Fruit fly (Drosophila melanogaster) whole organism, embryonic: ENCODE results near the gene CG43672.
"Not testable (repeated sequence)": the region's sequence is repeated elsewhere in the genome, so short reads cannot be mapped to it uniquely, and the experiment has no call there.

Experiments used
- CG1024 ChIP-seq: fragments of 200-800 bp; sonication (Bioruptor generic); IDR thresholded peaks from 2 replicates; pipeline ENCODE4 v1.3.6; 2022; ENCODE audit warnings: missing biosample characterization, missing genetic modification characterization
- CG11456 ChIP-seq: fragments of 200-800 bp; sonication (Bioruptor generic); IDR thresholded peaks from 3 replicates; pipeline ENCODE4 v1.3.6; 2022; ENCODE audit warnings: missing biosample characterization, missing genetic modification characterization
- CG14860 ChIP-seq: fragments of 200-800 bp; sonication (Bioruptor generic); IDR thresholded peaks from 3 replicates; pipeline ENCODE4 v1.3.6; 2022; ENCODE audit warnings: missing biosample characterization, missing genetic modification characterization; ENCODE audit not compliant: partially characterized antibody
- CG16813 ChIP-seq: fragments of 200-800 bp; sonication (Bioruptor generic); IDR thresholded peaks from 3 replicates; pipeline ENCODE4 v1.3.6; 2022; ENCODE audit warnings: missing biosample characterization, missing genetic modification characterization; ENCODE audit not compliant: partially characterized antibody
- CG2116 ChIP-seq: fragments of 200-800 bp; sonication (Bioruptor generic); optimal IDR thresholded peaks from 3 replicates; lab custom pipeline; 2018; ENCODE audit warnings: missing biosample characterization, mild to moderate bottlenecking, missing genetic modification characterization
- CG2129 ChIP-seq: fragments of 200-800 bp; sonication (Bioruptor generic); IDR thresholded peaks from 2 replicates; pipeline ENCODE4 v1.3.6; 2022; ENCODE audit warnings: missing biosample characterization, missing genetic modification characterization; ENCODE audit not compliant: partially characterized antibody
- CG30020 ChIP-seq: fragments of 200-800 bp; optimal IDR thresholded peaks from 2 replicates; lab custom pipeline; 2019; ENCODE audit warnings: missing biosample characterization, mild to moderate bottlenecking, missing genetic modification characterization, moderate library complexity
- CG3847 ChIP-seq: fragments of 200-800 bp; sonication (Bioruptor generic); IDR thresholded peaks from 2 replicates; pipeline ENCODE4 v1.3.6; 2022; ENCODE audit warnings: missing biosample characterization, missing genetic modification characterization
- CG7963 ChIP-seq: fragments of 200-800 bp; sonication (Bioruptor generic); IDR thresholded peaks from 3 replicates; pipeline ENCODE4 v1.3.6; 2022; ENCODE audit warnings: missing biosample characterization, missing genetic modification characterization; ENCODE audit not compliant: partially characterized antibody
- CG8290 ChIP-seq, 3 experiments: fragments of 200-800 bp; sonication (Bioruptor generic); optimal IDR thresholded peaks; 2 replicates each; lab custom pipeline; 2016 to 2019; ENCODE audit warnings: missing biosample characterization in 3 of 3, missing genetic modification characterization in 3 of 3, mild to moderate bottlenecking in 2 of 3, moderate library complexity in 1 of 3
- CG9932 ChIP-seq: fragments of 200-800 bp; sonication (Bioruptor generic); IDR thresholded peaks from 2 replicates; pipeline ENCODE4 v1.3.6; 2022; ENCODE audit warnings: missing biosample characterization, missing genetic modification characterization
- Dll ChIP-seq: fragments of 200-800 bp; sonication (Bioruptor generic); IDR thresholded peaks from 4 replicates; pipeline ENCODE4 v1.3.6; 2022; ENCODE audit warnings: missing biosample characterization, missing genetic modification characterization; ENCODE audit not compliant: partially characterized antibody
- Dref ChIP-seq: fragments of 200-800 bp; sonication (Bioruptor generic); IDR thresholded peaks from 2 replicates; pipeline ENCODE4 v1.3.6; 2022; ENCODE audit warnings: missing biosample characterization, missing genetic modification characterization
- HLH4C ChIP-seq: fragments of 200-800 bp; sonication (Bioruptor generic); IDR thresholded peaks from 3 replicates; pipeline ENCODE4 v1.3.6; 2022; ENCODE audit warnings: missing biosample characterization, missing genetic modification characterization; ENCODE audit not compliant: partially characterized antibody
- Hr78 ChIP-seq, 2 experiments: fragments of 200-800 bp in 1 of 2; fragments of >200 bp in 1 of 2; sonication (Bioruptor generic) in 1 of 2; optimal IDR thresholded peaks; 2 replicates each; lab custom pipeline; 2017 to 2019; ENCODE audit warnings: missing biosample characterization in 2 of 2, missing genetic modification characterization in 2 of 2, mild to moderate bottlenecking in 1 of 2, moderate library complexity in 1 of 2
- MBD-R2 ChIP-seq: fragments of 200-800 bp; sonication (Bioruptor generic); IDR thresholded peaks from 2 replicates; pipeline ENCODE4 v1.3.6; 2022; ENCODE audit warnings: missing biosample characterization, missing genetic modification characterization
- MESR4 ChIP-seq: fragments of 200-800 bp; sonication (Bioruptor generic); optimal IDR thresholded peaks from 2 replicates; lab custom pipeline; 2018; ENCODE audit warnings: missing biosample characterization, mild to moderate bottlenecking, missing genetic modification characterization, moderate library complexity
- Med ChIP-seq: fragments of 200-800 bp; sonication (Bioruptor generic); peaks from one replicate; lab custom pipeline; 2016; ENCODE audit warnings: missing biosample characterization, missing genetic modification characterization, mild to moderate bottlenecking, inconsistent platforms, moderate library complexity
- Neu2 ChIP-seq: fragments of 200-800 bp; sonication (Bioruptor generic); optimal IDR thresholded peaks from 3 replicates; lab custom pipeline; 2016; ENCODE audit warnings: missing biosample characterization, missing genetic modification characterization, borderline replicate concordance
- Opbp ChIP-seq: fragments of 200-800 bp; sonication (Bioruptor generic); IDR thresholded peaks from 3 replicates; pipeline ENCODE4 v1.3.6; 2022; ENCODE audit warnings: missing biosample characterization, missing genetic modification characterization; ENCODE audit not compliant: partially characterized antibody
- Ptx1 ChIP-seq: fragments of 200-800 bp; sonication (Bioruptor generic); IDR thresholded peaks from 2 replicates; pipeline ENCODE4 v1.3.6; 2022; ENCODE audit warnings: missing biosample characterization, missing genetic modification characterization
- Rfx ChIP-seq: fragments of 200-800 bp; sonication (Bioruptor generic); IDR thresholded peaks from 2 replicates; pipeline ENCODE4 v1.3.6; 2022; ENCODE audit warnings: missing biosample characterization, missing genetic modification characterization
- amos ChIP-seq: fragments of 200-800 bp; sonication (Bioruptor generic); IDR thresholded peaks from 2 replicates; pipeline ENCODE4 v1.3.6; 2022; ENCODE audit warnings: missing biosample characterization, missing genetic modification characterization; ENCODE audit not compliant: partially characterized antibody
- bbx ChIP-seq: fragments of 200-800 bp; sonication (Bioruptor generic); IDR thresholded peaks from 2 replicates; pipeline ENCODE4 v1.3.6; 2022; ENCODE audit warnings: missing biosample characterization, missing genetic modification characterization; ENCODE audit not compliant: partially characterized antibody
- chinmo ChIP-seq: fragments of 200-800 bp; sonication (Bioruptor generic); IDR thresholded peaks from 4 replicates; pipeline ENCODE4 v1.3.6; 2022; ENCODE audit warnings: missing biosample characterization, missing genetic modification characterization; ENCODE audit not compliant: partially characterized antibody
- crp ChIP-seq, 2 experiments: fragments of 200-800 bp; sonication (Bioruptor generic); optimal IDR thresholded peaks; 2 replicates in 1 of 2; 3 replicates in 1 of 2; lab custom pipeline; 2017; ENCODE audit warnings: missing biosample characterization in 2 of 2, missing genetic modification characterization in 2 of 2, mild to moderate bottlenecking in 1 of 2, moderate library complexity in 1 of 2
- gfzf ChIP-seq: fragments of 200-800 bp; sonication (Bioruptor generic); optimal IDR thresholded peaks from 2 replicates; lab custom pipeline; 2016; ENCODE audit warnings: missing biosample characterization, mild to moderate bottlenecking, missing genetic modification characterization, moderate library complexity
- hb ChIP-seq: fragments of 200-800 bp; sonication (Bioruptor generic); IDR thresholded peaks from 3 replicates; pipeline ENCODE4 v1.3.6; 2022; ENCODE audit warnings: missing biosample characterization, missing genetic modification characterization; ENCODE audit not compliant: partially characterized antibody
- hbn ChIP-seq: fragments of 200-800 bp; sonication (Bioruptor generic); IDR thresholded peaks from 2 replicates; pipeline ENCODE4 v1.3.6; 2022; ENCODE audit warnings: missing biosample characterization, missing genetic modification characterization; ENCODE audit not compliant: partially characterized antibody
- inv ChIP-seq: fragments of 200-800 bp; sonication (Bioruptor generic); IDR thresholded peaks from 2 replicates; pipeline ENCODE4 v1.3.6; 2022; ENCODE audit warnings: missing biosample characterization, missing genetic modification characterization; ENCODE audit not compliant: partially characterized antibody
- knrl ChIP-seq: fragments of 200-800 bp; sonication (Bioruptor generic); IDR thresholded peaks from 3 replicates; pipeline ENCODE4 v1.3.6; 2022; ENCODE audit warnings: missing biosample characterization, missing genetic modification characterization; ENCODE audit not compliant: partially characterized antibody
- mld ChIP-seq: fragments of 200-800 bp; sonication (Bioruptor generic); IDR thresholded peaks from 3 replicates; pipeline ENCODE4 v1.3.6; 2022; ENCODE audit warnings: missing biosample characterization, missing genetic modification characterization; ENCODE audit not compliant: partially characterized antibody
- nerfin-2 ChIP-seq: fragments of 200-800 bp; sonication (Bioruptor generic); IDR thresholded peaks from 2 replicates; pipeline ENCODE4 v1.3.6; 2022; ENCODE audit warnings: missing biosample characterization, missing genetic modification characterization; ENCODE audit not compliant: partially characterized antibody
- prd ChIP-seq, 3 experiments: fragments of >200 bp in 2 of 3; fragments of 200-800 bp in 1 of 3; sonication (Bioruptor generic) in 1 of 3; optimal IDR thresholded peaks in 2 of 3; IDR thresholded peaks in 1 of 3; 2 replicates in 2 of 3; 3 replicates in 1 of 3; pipeline versions ENCODE4 v1.3.6 to Lab custom; 2017 to 2022; ENCODE audit warnings: missing biosample characterization in 1 of 3, missing genetic modification characterization in 1 of 3
- pzg ChIP-seq: fragments of 200-800 bp; sonication (Bioruptor generic); optimal IDR thresholded peaks from 3 replicates; lab custom pipeline; 2018; ENCODE audit warnings: missing biosample characterization, mild to moderate bottlenecking, missing genetic modification characterization, moderate library complexity
- sens ChIP-seq: fragments of 200-800 bp; sonication (Bioruptor generic); peaks from one replicate; lab custom pipeline; 2016; ENCODE audit warnings: missing biosample characterization, missing genetic modification characterization
- slbo ChIP-seq: fragments of 200-800 bp; sonication (Bioruptor generic); IDR thresholded peaks from 2 replicates; pipeline ENCODE4 v1.3.6; 2022; ENCODE audit warnings: missing biosample characterization, missing genetic modification characterization
- sna ChIP-seq: fragments of 200-800 bp; sonication (Bioruptor generic); IDR thresholded peaks from 2 replicates; pipeline ENCODE4 v1.3.6; 2022; ENCODE audit warnings: missing biosample characterization, missing genetic modification characterization; ENCODE audit not compliant: partially characterized antibody
- tna ChIP-seq: fragments of 200-800 bp; sonication (Bioruptor generic); IDR thresholded peaks from 2 replicates; pipeline ENCODE4 v1.3.6; 2022; ENCODE audit warnings: missing biosample characterization, missing genetic modification characterization; ENCODE audit not compliant: partially characterized antibody
- unc-4 ChIP-seq: fragments of 200-800 bp; sonication (Bioruptor generic); IDR thresholded peaks from 2 replicates; pipeline ENCODE4 v1.3.6; 2022; ENCODE audit warnings: missing biosample characterization, missing genetic modification characterization; ENCODE audit not compliant: partially characterized antibody
- vnd ChIP-seq: fragments of 200-800 bp; sonication (Bioruptor generic); IDR thresholded peaks from 3 replicates; pipeline ENCODE4 v1.3.6; 2022; ENCODE audit warnings: missing biosample characterization, missing genetic modification characterization; ENCODE audit not compliant: partially characterized antibody

CG43672 gene

dm6 chrX:15795951-15796443, 23.2 kb downstream of the CG43672 start, which contains the start of gene sordd1 (continued):
- TF ChIP-seq CG14860 (GFP tag; lab: Robert Waterston, UW) (peak; percentile 89), knrl (GFP tag; lab: Robert Waterston, UW) (peak; percentile 93), crp (GFP tag; optimal IDR thresholded peaks at IDR 0.05; lab: Kevin White, UChicago) (peak in 1 of 2 experiments; percentile 27), Hr78 (GFP tag; optimal IDR thresholded peaks at IDR 0.05; lab: Kevin White, UChicago) (peak in 1 of 2 experiments; percentile 58), Ptx1 (0 out of 2 replicates have a peak, but pooled peaks have one; percentile 23), unc-4 (peak; percentile 85), tna (GFP tag; lab: Robert Waterston, UW) (peak; percentile 86), CG2116 (peak; percentile 63), CG11456 (peak; percentile 51; the same call in 1 of the 3 replicates), Rfx (GFP tag; lab: Robert Waterston, UW) (0 out of 2 replicates have a peak, but pooled peaks have one; percentile 27), Dref (peak; percentile 79), HLH4C (peak; percentile 92), CG1024 (peak; percentile 78), gfzf (peak; percentile 2), CG16813 (peak; percentile 97), hbn (GFP tag; lab: Robert Waterston, UW) (peak; percentile 83), vnd (GFP tag; lab: Robert Waterston, UW) (peak; percentile 90), MBD-R2 (peak; percentile 31; the same call in 1 of the 2 replicates), Neu2 (GFP tag; lab: Kevin White, UChicago) (peak; percentile 53), nerfin-2 (GFP tag; lab: Robert Waterston, UW) (peak; percentile 88), CG7963 (GFP tag; lab: Robert Waterston, UW) (peak; percentile 85), Opbp (GFP tag; lab: Robert Waterston, UW) (peak; percentile 88), sna (peak; percentile 70; the same call in 1 of the 2 replicates), Med (peak; percentile 3), chinmo (GFP tag; lab: Robert Waterston, UW) (peak; percentile 86; the same call in 1 of the 4 replicates), slbo (GFP tag; lab: Robert Waterston, UW) (peak; percentile 39; the same call in 1 of the 2 replicates), hb (GFP tag; lab: Robert Waterston, UW) (peak; percentile 82), inv (peak; percentile 95), mld (GFP tag; lab: Robert Waterston, UW) (peak; percentile 82), CG2129 (GFP tag; lab: Robert Waterston, UW) (peak; percentile 81), pzg (GFP tag; lab: Kevin White, UChicago) (peak; percentile 31), bbx (GFP tag; lab: Robert Waterston, UW) (peak; percentile 85), CG9932 (GFP tag; lab: Robert Waterston, UW) (peak; percentile 35; the same call in 1 of the 2 replicates), CG3847 (GFP tag; lab: Robert Waterston, UW) (peak; percentile 35; the same call in 1 of the 2 replicates), MESR4 (GFP tag; lab: Kevin White, UChicago) (peak; percentile 8)

dm6 chrX:15799085-15799557, 26.4 kb downstream of the CG43672 start, which contains the start of the genes sordd2 and CG15602:
Gene sordd2 (minus strand): TSS chrX:15799162.
Gene CG15602 (plus strand): TSS chrX:15799426.
- peak; percentile 56 for TF ChIP-seq CG14860 (GFP tag; lab: Robert Waterston, UW)
- TF ChIP-seq unc-4, result peak; percentile 84
- peak; percentile 15 for TF ChIP-seq Med
- 0 out of 3 replicates have a peak, but pooled peaks have one; percentile 20 for TF ChIP-seq mld (GFP tag; lab: Robert Waterston, UW)
- peak in 1 of 2 experiments; percentile 66 for TF ChIP-seq Hr78 (GFP tag; optimal IDR thresholded peaks at IDR 0.05; lab: Kevin White, UChicago)
- peak; percentile 67 for TF ChIP-seq sna
- peak; percentile 88 for TF ChIP-seq CG30020 (tag; lab: Kevin White, UChicago)
- TF ChIP-seq tna (GFP tag; lab: Robert Waterston, UW), result peak; percentile 62
- TF ChIP-seq bbx (GFP tag; lab: Robert Waterston, UW), result peak; percentile 86
- peak; percentile 87 for TF ChIP-seq CG8290 (GFP tag; optimal IDR thresholded peaks at IDR 0.05; lab: Kevin White, UChicago)
- TF ChIP-seq CG8290 (tag; optimal IDR thresholded peaks at IDR 0.05; lab: Kevin White, UChicago); prd (optimal IDR thresholded peaks at IDR 0.05; lab: Kevin White, UChicago): not testable (repeated sequence)
- peak; percentile 31; the same call in 1 of the 2 replicates for TF ChIP-seq Rfx (GFP tag; lab: Robert Waterston, UW)
- TF ChIP-seq Dll (GFP tag; lab: Robert Waterston, UW), result peak; percentile 80
- TF ChIP-seq vnd (GFP tag; lab: Robert Waterston, UW), result peak; percentile 68
- peak; percentile 81 for TF ChIP-seq knrl (GFP tag; lab: Robert Waterston, UW)
- peak; percentile 31; the same call in 1 of the 3 replicates for TF ChIP-seq prd (GFP tag; IDR thresholded peaks at IDR 0.05; lab: Robert Waterston, UW)
- peak; percentile 40; the same call in 1 of the 2 replicates for TF ChIP-seq nerfin-2 (GFP tag; lab: Robert Waterston, UW)
- TF ChIP-seq Dref, result peak; percentile 71
- peak; percentile 65 for TF ChIP-seq sens (GFP tag; lab: Kevin White, UChicago)
- peak; percentile 63 for TF ChIP-seq amos
- 0 out of 4 replicates have a peak, but pooled peaks have one; percentile 20 for TF ChIP-seq chinmo (GFP tag; lab: Robert Waterston, UW)
